Worm (Caenorhabditis elegans): ENCODE data around the gene C40H1.3.

C40H1.3 gene

DNA sequence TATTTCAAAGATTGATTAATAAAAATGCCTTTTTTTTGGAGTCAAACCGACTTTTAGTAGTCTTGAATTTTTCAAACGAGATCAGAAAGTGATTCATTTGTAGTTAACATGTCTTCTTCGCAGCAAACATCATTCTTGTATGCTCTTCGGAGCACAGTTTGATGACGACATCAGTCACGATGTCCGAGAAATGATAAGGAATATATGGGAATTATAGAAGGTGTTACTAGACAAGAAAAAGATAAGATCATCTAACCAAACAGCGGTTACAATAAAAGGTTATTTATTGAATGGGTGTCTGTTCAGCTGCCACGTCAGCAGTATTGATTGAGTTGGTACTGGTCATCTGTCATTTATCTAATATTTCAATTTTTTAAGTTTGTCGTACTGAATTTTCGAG, 37.2 kb upstream of the C40H1.3 start:
- TF ChIP-seq nhr-28 (tag; optimal IDR thresholded peaks at IDR 0.05) (peak; percentile 65), unc-62 (GFP tag; optimal IDR thresholded peaks at IDR 0.05 in 1 of 2) (peak in 1 of 2 experiments; percentile 83), unc-62 (tag; optimal IDR thresholded peaks at IDR 0.05) (no peak), daf-8 (GFP tag; IDR thresholded peaks at IDR 0.05) (no peak), dmd-6 (GFP tag; IDR thresholded peaks at IDR 0.05) (peak; percentile 29; the same call in 1 of the 2 replicates), vab-7 (GFP tag; IDR thresholded peaks at IDR 0.05) (no peak)

DNA sequence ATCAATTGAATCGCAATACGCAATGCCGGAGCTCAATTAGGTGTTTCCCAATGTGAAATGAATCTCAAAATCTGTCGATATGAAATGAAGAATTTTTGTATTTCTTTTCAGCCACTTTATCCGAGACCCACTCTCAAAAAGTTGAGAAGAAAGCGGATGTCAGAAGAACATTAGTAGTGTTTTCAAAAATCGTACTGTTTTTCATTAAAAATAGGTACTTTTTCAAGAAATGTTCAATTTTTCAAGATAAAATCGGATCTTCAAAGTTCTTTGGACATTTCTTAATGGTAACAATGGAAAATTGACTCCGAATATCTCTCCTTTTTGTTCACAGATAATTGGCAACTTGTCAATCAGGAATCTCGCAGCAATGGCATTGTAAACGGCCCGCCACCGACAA, 32.1 kb upstream of the C40H1.3 start, which contains the start of gene flp-25:
Gene flp-25 (plus strand): TSS at position 301 of the 400 bp plus-strand sequence.
- no peak for TF ChIP-seq F49E8.2 (tag; optimal IDR thresholded peaks at IDR 0.05; ENCODE audit: borderline replicate concordance)
- TF ChIP-seq aha-1 (tag): peak; percentile 80

DNA sequence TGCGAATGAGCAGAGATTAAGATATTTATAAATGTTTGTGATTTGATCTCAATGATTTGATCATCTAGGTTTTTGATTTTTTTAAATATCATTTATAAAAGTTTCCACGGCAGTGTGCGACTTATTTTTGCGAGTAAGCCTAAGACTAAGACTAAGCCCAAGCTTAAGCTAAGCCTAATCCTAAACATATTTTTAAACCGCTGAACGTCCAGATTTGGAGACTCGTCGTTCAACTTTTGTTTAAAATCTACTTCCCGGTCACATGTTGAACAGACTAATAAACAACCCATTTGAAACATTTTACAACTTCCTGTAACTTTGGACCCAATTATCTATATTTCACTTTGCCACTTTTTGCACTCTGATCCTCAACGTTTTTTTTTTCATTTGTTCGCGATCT, 29.9 kb upstream of the C40H1.3 start, which contains the start of gene K04H4.5:
Gene K04H4.5 (plus strand): TSS at position 301 of the 400 bp plus-strand sequence.
- TF ChIP-seq ceh-62 (tag; optimal IDR thresholded peaks at IDR 0.05) (no peak), dmd-9 (GFP tag; IDR thresholded peaks at IDR 0.05) (no peak), spr-3 (GFP tag; optimal IDR thresholded peaks at IDR 0.05) (no peak)

DNA sequence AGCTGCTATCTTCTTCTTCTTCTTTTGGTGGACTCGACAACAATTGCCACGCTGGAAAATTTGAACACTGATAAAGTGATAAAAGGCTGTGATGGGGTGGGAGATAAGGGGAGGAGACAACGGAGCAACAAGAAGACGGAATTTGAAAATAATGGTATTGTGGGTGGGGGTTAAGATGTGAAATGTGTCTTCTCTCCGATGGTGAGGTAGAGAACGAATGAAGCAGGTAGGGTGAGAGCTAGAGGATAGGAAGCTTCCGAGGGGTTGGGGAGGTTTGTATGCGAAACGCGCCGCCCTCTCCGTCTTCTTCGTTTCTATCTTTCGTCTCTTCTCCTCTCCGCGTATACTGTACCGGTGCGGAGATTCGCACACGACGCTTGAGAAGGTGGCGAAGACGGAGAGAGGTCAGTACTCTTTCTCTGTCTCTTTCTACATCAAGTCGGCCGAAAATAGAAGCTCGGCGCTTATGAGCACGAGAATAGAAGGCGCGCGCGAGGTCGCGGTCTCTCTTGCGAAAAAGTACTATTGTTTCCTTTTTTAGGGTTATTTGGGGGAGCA, 26.3 kb upstream of the C40H1.3 start, which contains the start of gene chtb-1:
Gene chtb-1 (minus strand): TSS at position 51 of the 558 bp plus-strand sequence.
- TF ChIP-seq fos-1 (tag; optimal IDR thresholded peaks at IDR 0.05) (no peak), mes-2 (tag; optimal IDR thresholded peaks at IDR 0.05; ENCODE audit: poor library complexity, severe bottlenecking) (no peak), spr-3 (GFP tag; optimal IDR thresholded peaks at IDR 0.05) (no peak), duxl-1 (tag; optimal IDR thresholded peaks at IDR 0.05; ENCODE audit: poor library complexity) (no peak), nhr-25 (tag; optimal IDR thresholded peaks at IDR 0.05; ENCODE audit: borderline replicate concordance, insufficient read depth) (no peak), set-16 (GFP tag; IDR thresholded peaks at IDR 0.05) (peak; percentile 52), hlh-11 (tag; optimal IDR thresholded peaks at IDR 0.05) (no peak), ama-1 (optimal IDR thresholded peaks at IDR 0.05) (no peak)

DNA sequence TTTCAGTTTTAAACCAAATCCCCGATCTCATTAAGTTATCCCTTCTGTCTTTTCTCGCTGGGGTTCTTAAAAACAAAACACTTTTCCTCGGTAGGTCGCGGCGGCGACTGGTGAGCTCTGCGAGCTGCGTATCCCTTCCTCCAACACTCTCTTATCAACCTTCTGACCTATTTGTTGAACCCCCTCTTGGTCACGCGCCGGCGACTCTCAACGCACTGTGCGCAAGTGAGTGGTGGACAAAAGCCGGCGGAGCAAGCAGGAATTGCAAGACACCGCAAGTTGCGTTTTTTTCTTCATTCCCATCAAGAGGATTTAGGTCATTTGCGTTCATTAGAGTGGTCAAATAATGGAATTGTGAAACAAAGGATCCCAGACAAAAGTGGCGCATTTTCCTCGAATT, 24.6 kb upstream of the C40H1.3 start:
- TF ChIP-seq daf-12 (tag; optimal IDR thresholded peaks at IDR 0.05) (no peak), aha-1 (tag) (no peak), php-3 (GFP tag; IDR thresholded peaks at IDR 0.05) (no peak), hlh-30 (tag; optimal IDR thresholded peaks at IDR 0.05; ENCODE audit: insufficient read depth) (peak; percentile 79), fkh-10 (GFP tag; optimal IDR thresholded peaks at IDR 0.05) (no peak), set-16 (GFP tag; IDR thresholded peaks at IDR 0.05) (peak; percentile 53), arid-1 (GFP tag; conservative IDR thresholded peaks at IDR 0.05) (no peak), ceh-82 (tag; optimal IDR thresholded peaks at IDR 0.05) (no peak), rbr-2 (tag; optimal IDR thresholded peaks at IDR 0.05) (no peak), daf-16 (GFP tag; optimal IDR thresholded peaks at IDR 0.05) (no peak), daf-16 (tag; optimal IDR thresholded peaks at IDR 0.05) (no peak), nhr-10 (tag; optimal IDR thresholded peaks at IDR 0.05) (no peak), ama-1 (optimal IDR thresholded peaks at IDR 0.05) (no peak), daf-19 (GFP tag; conservative IDR thresholded peaks at IDR 0.05) (no peak), dmd-6 (GFP tag; IDR thresholded peaks at IDR 0.05) (no peak), hlh-11 (tag; optimal IDR thresholded peaks at IDR 0.05) (peak; percentile 26)

DNA sequence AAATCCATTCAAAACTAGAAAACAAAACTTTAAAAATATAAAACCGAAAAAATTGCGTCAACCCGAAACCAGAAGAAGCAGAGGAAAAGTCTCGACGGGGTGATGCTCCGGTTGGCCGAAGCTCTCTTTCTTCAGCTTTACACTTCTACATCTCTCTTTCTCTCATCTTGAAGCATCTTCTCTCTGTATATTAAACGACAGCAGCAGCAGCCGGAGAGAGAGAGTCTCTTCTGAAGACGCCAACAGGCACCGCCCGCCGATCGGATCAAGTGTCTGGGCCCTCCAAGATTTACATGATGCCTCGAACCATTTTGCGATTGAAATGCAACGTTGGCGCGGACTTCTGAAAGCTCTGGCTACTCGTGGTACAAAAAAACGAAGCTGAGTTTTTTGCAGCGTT, 17.6 kb upstream of the C40H1.3 start:
- TF ChIP-seq mes-2 (tag; optimal IDR thresholded peaks at IDR 0.05; ENCODE audit: poor library complexity, severe bottlenecking): peak; percentile 17
- TF ChIP-seq Y5F2A.4 (GFP tag; optimal IDR thresholded peaks at IDR 0.05): no peak
- no peak for TF ChIP-seq ZK337.2 (GFP tag; IDR thresholded peaks at IDR 0.05)
- TF ChIP-seq hlh-11 (tag; optimal IDR thresholded peaks at IDR 0.05): peak; percentile 35
- peak; percentile 34; the same call in 1 of the 2 replicates for TF ChIP-seq set-16 (GFP tag; IDR thresholded peaks at IDR 0.05)
- peak; percentile 53 for TF ChIP-seq aha-1 (tag)
